Worm (Caenorhabditis elegans): Measurements from ENCODE around the gene C18A3.3.
A peak's percentile ranks its signal among the peaks of the same experiment; 100 is the strongest.

Gene C18A3.3

ce11 chrII:5745088-5745487 lies 29.0 kb downstream of the C18A3.3 start, which contains the start of gene F10C1.9:
TSS of gene F10C1.9 (minus strand) at chrII:5745284.
- TF ChIP-seq daf-16 (GFP tag; optimal IDR thresholded peaks at IDR 0.05) (no peak), daf-16 (tag; optimal IDR thresholded peaks at IDR 0.05) (no peak), F26F4.8 (GFP tag; conservative IDR thresholded peaks at IDR 0.05) (no peak), saeg-2 (GFP tag; IDR thresholded peaks at IDR 0.05) (no peak), lim-7 (GFP tag; IDR thresholded peaks at IDR 0.05) (no peak), dmd-6 (GFP tag; IDR thresholded peaks at IDR 0.05) (0 out of 2 replicates have a peak, but pooled peaks have one; percentile 17)

ce11 chrII:5747312-5747711 lies 31.2 kb downstream of the C18A3.3 start:
- TF ChIP-seq F37D6.2 (tag; optimal IDR thresholded peaks at IDR 0.05), result no peak
- TF ChIP-seq ceh-82 (tag; optimal IDR thresholded peaks at IDR 0.05), result no peak
- TF ChIP-seq nhr-48 (tag; optimal IDR thresholded peaks at IDR 0.05), result no peak
- TF ChIP-seq nhr-28 (tag; optimal IDR thresholded peaks at IDR 0.05), result peak; percentile 72
- no peak for TF ChIP-seq unc-39 (tag; optimal IDR thresholded peaks at IDR 0.05)
- no peak for TF ChIP-seq nhr-10 (tag; optimal IDR thresholded peaks at IDR 0.05)
- no peak for TF ChIP-seq sdz-12 (GFP tag; optimal IDR thresholded peaks at IDR 0.05)
- no peak for TF ChIP-seq saeg-2 (GFP tag; IDR thresholded peaks at IDR 0.05)
- TF ChIP-seq daf-16 (GFP tag; optimal IDR thresholded peaks at IDR 0.05), result no peak
- TF ChIP-seq daf-16 (tag; optimal IDR thresholded peaks at IDR 0.05), result peak; percentile 27
- no peak for TF ChIP-seq ztf-11 (tag; optimal IDR thresholded peaks at IDR 0.05)
- TF ChIP-seq php-3 (GFP tag; IDR thresholded peaks at IDR 0.05), result no peak
- peak; percentile 21; the same call in 1 of the 2 replicates for TF ChIP-seq dmd-6 (GFP tag; IDR thresholded peaks at IDR 0.05)
- no peak for TF ChIP-seq snpc-1.2 (GFP tag; IDR thresholded peaks at IDR 0.05)
- TF ChIP-seq jun-1 (tag; optimal IDR thresholded peaks at IDR 0.05), result no peak
- TF ChIP-seq mdl-1 (tag; optimal IDR thresholded peaks at IDR 0.05), result no peak
- TF ChIP-seq dmd-9 (GFP tag; IDR thresholded peaks at IDR 0.05), result no peak
- no peak for TF ChIP-seq vab-7 (GFP tag; IDR thresholded peaks at IDR 0.05)
- no peak for TF ChIP-seq tra-1 (GFP tag; IDR thresholded peaks at IDR 0.05)
- peak; percentile 73 for TF ChIP-seq pqm-1 (tag; optimal IDR thresholded peaks at IDR 0.05)
- TF ChIP-seq hlh-11 (tag; optimal IDR thresholded peaks at IDR 0.05), result peak; percentile 30

- TF ChIP-seq F37D6.2 (tag; optimal IDR thresholded peaks at IDR 0.05), result no peak
- no peak for TF ChIP-seq mes-2 (tag; optimal IDR thresholded peaks at IDR 0.05; ENCODE audit: poor library complexity, severe bottlenecking)
- no peak for TF ChIP-seq saeg-2 (GFP tag; IDR thresholded peaks at IDR 0.05)
- TF ChIP-seq egl-27 (tag; optimal IDR thresholded peaks at IDR 0.05), result no peak
- no peak for TF ChIP-seq hmg-1.1 (GFP tag; IDR thresholded peaks at IDR 0.05)
- TF ChIP-seq nhr-10 (tag; optimal IDR thresholded peaks at IDR 0.05), result peak; percentile 46
- no peak for TF ChIP-seq nhr-6 (tag; optimal IDR thresholded peaks at IDR 0.05)
- TF ChIP-seq mdl-1 (tag; optimal IDR thresholded peaks at IDR 0.05), result no peak
- TF ChIP-seq zfp-2 (tag; optimal IDR thresholded peaks at IDR 0.05), result no peak
- no peak for TF ChIP-seq fkh-10 (GFP tag; optimal IDR thresholded peaks at IDR 0.05)
- peak; percentile 72 for TF ChIP-seq nhr-28 (tag; optimal IDR thresholded peaks at IDR 0.05)
- no peak for TF ChIP-seq F49E8.2 (tag; optimal IDR thresholded peaks at IDR 0.05; ENCODE audit: borderline replicate concordance)
- TF ChIP-seq hlh-30 (tag; optimal IDR thresholded peaks at IDR 0.05; ENCODE audit: insufficient read depth), result no peak
- no peak for TF ChIP-seq duxl-1 (tag; optimal IDR thresholded peaks at IDR 0.05; ENCODE audit: poor library complexity)
- TF ChIP-seq daf-19 (GFP tag; conservative IDR thresholded peaks at IDR 0.05), result no peak
- no peak for TF ChIP-seq T20F7.1 (GFP tag; optimal IDR thresholded peaks at IDR 0.05)
- peak; percentile 27 for TF ChIP-seq nhr-48 (tag; optimal IDR thresholded peaks at IDR 0.05)
- no peak for TF ChIP-seq mxl-2 (GFP tag; conservative IDR thresholded peaks at IDR 0.05)
- TF ChIP-seq pha-4 (GFP tag; IDR thresholded peaks at IDR 0.05), result peak; percentile 25; the same call in 1 of the 2 replicates
- no peak for TF ChIP-seq pha-4 (tag; optimal IDR thresholded peaks at IDR 0.05)
- TF ChIP-seq D1046.2 (GFP tag; IDR thresholded peaks at IDR 0.05), result no peak
- TF ChIP-seq Y48G9A.11 (GFP tag; IDR thresholded peaks at IDR 0.05), result no peak
- no peak for TF ChIP-seq nhr-111 (GFP tag; optimal IDR thresholded peaks at IDR 0.05)
- TF ChIP-seq zag-1 (tag; optimal IDR thresholded peaks at IDR 0.05), result no peak
- TF ChIP-seq ctbp-1 (GFP tag; IDR thresholded peaks at IDR 0.05), result no peak
- TF ChIP-seq ama-1 (optimal IDR thresholded peaks at IDR 0.05), result no peak
- no peak for TF ChIP-seq fos-1 (tag; optimal IDR thresholded peaks at IDR 0.05)
- peak; percentile 87 for TF ChIP-seq dmd-6 (GFP tag; IDR thresholded peaks at IDR 0.05)
- no peak for TF ChIP-seq nhr-76 (tag; optimal IDR thresholded peaks at IDR 0.05)
- TF ChIP-seq ztf-7 (tag; optimal IDR thresholded peaks at IDR 0.05), result no peak
- peak in 1 of 2 experiments; percentile 55 for TF ChIP-seq unc-62 (GFP tag; optimal IDR thresholded peaks at IDR 0.05 in 1 of 2)
- TF ChIP-seq unc-62 (tag; optimal IDR thresholded peaks at IDR 0.05), result no peak
Measured at ce11 chrII:5748395-5748794, 32.3 kb downstream of the C18A3.3 start.
